Fruit fly (Drosophila melanogaster) whole organism, embryonic: ENCODE measurements around the gene soti.

Experiments used
- Aef1 ChIP-seq: fragments of 200-800 bp; sonication (Bioruptor generic); IDR thresholded peaks from 3 replicates; pipeline ENCODE4 v1.3.6; 2022; ENCODE audit warnings: missing biosample characterization, missing genetic modification characterization
- Asciz ChIP-seq: fragments of 200-800 bp; sonication (Bioruptor generic); optimal IDR thresholded peaks from 2 replicates; lab custom pipeline; 2017; ENCODE audit warnings: missing biosample characterization, mild to moderate bottlenecking, missing genetic modification characterization, missing genetic modification reagents
- BEAF-32 ChIP-seq: fragments of 200-800 bp; sonication (Bioruptor generic); optimal IDR thresholded peaks from 3 replicates; lab custom pipeline; 2017; ENCODE audit warnings: missing biosample characterization, missing genetic modification characterization, mild to moderate bottlenecking, moderate library complexity, missing genetic modification reagents
- BtbVII ChIP-seq: fragments of 200-800 bp; sonication (Bioruptor generic); optimal IDR thresholded peaks from 3 replicates; lab custom pipeline; 2017; ENCODE audit warnings: missing biosample characterization, mild to moderate bottlenecking, missing genetic modification characterization
- Bteb2 ChIP-seq: fragments of 200-800 bp; sonication (Bioruptor generic); optimal IDR thresholded peaks from 2 replicates; lab custom pipeline; 2016; ENCODE audit warnings: missing biosample characterization, missing genetic modification characterization
- CG10565 ChIP-seq: fragments of 200-800 bp; sonication (Bioruptor generic); optimal IDR thresholded peaks from 3 replicates; lab custom pipeline; 2016; ENCODE audit warnings: missing biosample characterization, mild to moderate bottlenecking, missing genetic modification characterization
- CG11398 ChIP-seq: fragments of 200-800 bp; sonication (Bioruptor generic); optimal IDR thresholded peaks from 2 replicates; lab custom pipeline; 2016; ENCODE audit warnings: missing biosample characterization, missing genetic modification characterization
- CG11560 ChIP-seq: fragments of 200-800 bp; sonication (Bioruptor generic); IDR thresholded peaks from 3 replicates; pipeline ENCODE4 v1.3.6; 2022; ENCODE audit warnings: missing biosample characterization, missing genetic modification characterization
- CG11695 ChIP-seq: fragments of 200-800 bp; sonication (Bioruptor generic); IDR thresholded peaks from 3 replicates; pipeline ENCODE4 v1.3.6; 2022; ENCODE audit warnings: missing biosample characterization, missing genetic modification characterization
- CG12942 ChIP-seq: fragments of 200-800 bp; sonication (Bioruptor generic); optimal IDR thresholded peaks from 3 replicates; lab custom pipeline; 2016; ENCODE audit warnings: missing biosample characterization, missing genetic modification characterization
- CG13424 ChIP-seq: fragments of 200-800 bp; sonication (Bioruptor generic); optimal IDR thresholded peaks from 2 replicates; lab custom pipeline; 2019; ENCODE audit warnings: missing biosample characterization, mild to moderate bottlenecking, missing genetic modification characterization, moderate library complexity
- CG15514 ChIP-seq: fragments of 200-800 bp; sonication (Bioruptor generic); optimal IDR thresholded peaks from 3 replicates; lab custom pipeline; 2017; ENCODE audit warnings: missing biosample characterization, missing genetic modification characterization, mild to moderate bottlenecking, moderate library complexity, missing genetic modification reagents
- CG16779 ChIP-seq: fragments of 200-800 bp; sonication (Bioruptor generic); IDR thresholded peaks from 2 replicates; pipeline ENCODE4 v1.3.6; 2022; ENCODE audit warnings: missing biosample characterization, missing genetic modification characterization
- CG17385 ChIP-seq: fragments of 200-800 bp; sonication (Bioruptor generic); optimal IDR thresholded peaks from 3 replicates; lab custom pipeline; 2018; ENCODE audit warnings: missing biosample characterization, mild to moderate bottlenecking, missing genetic modification characterization
- CG30431 ChIP-seq: fragments of 200-800 bp; sonication (Bioruptor generic); optimal IDR thresholded peaks from 2 replicates; lab custom pipeline; 2017; ENCODE audit warnings: missing biosample characterization, missing genetic modification characterization
- CG33557 ChIP-seq: fragments of 200-800 bp; sonication (Bioruptor generic); optimal IDR thresholded peaks from 2 replicates; lab custom pipeline; 2019; ENCODE audit warnings: missing biosample characterization, mild to moderate bottlenecking, missing genetic modification characterization, moderate library complexity
- CG4707 ChIP-seq: fragments of 200-800 bp; sonication (Bioruptor generic); optimal IDR thresholded peaks from 2 replicates; lab custom pipeline; 2018; ENCODE audit warnings: missing biosample characterization, mild to moderate bottlenecking, missing genetic modification characterization, moderate library complexity
- CG6791 ChIP-seq: fragments of 200-800 bp; sonication (Bioruptor generic); IDR thresholded peaks from 3 replicates; pipeline ENCODE4 v1.3.6; 2022; ENCODE audit warnings: missing biosample characterization, missing genetic modification characterization; ENCODE audit not compliant: partially characterized antibody
- CG7357 ChIP-seq: fragments of 200-800 bp; sonication (Bioruptor generic); IDR thresholded peaks from 3 replicates; pipeline ENCODE4 v1.3.6; 2022; ENCODE audit warnings: missing biosample characterization, missing genetic modification characterization
- CG7556 ChIP-seq: fragments of 200-800 bp; sonication (Bioruptor generic); optimal IDR thresholded peaks from 2 replicates; lab custom pipeline; 2017; ENCODE audit warnings: missing biosample characterization, mild to moderate bottlenecking, missing genetic modification characterization
- CG7987 ChIP-seq: fragments of 200-800 bp; sonication (Bioruptor generic); optimal IDR thresholded peaks from 2 replicates; lab custom pipeline; 2018; ENCODE audit warnings: missing biosample characterization, mild to moderate bottlenecking, missing genetic modification characterization, moderate library complexity
- CG8359 ChIP-seq: fragments of 200-800 bp; sonication (Bioruptor generic); optimal IDR thresholded peaks from 2 replicates; lab custom pipeline; 2017; ENCODE audit warnings: missing biosample characterization, mild to moderate bottlenecking, missing genetic modification characterization, borderline replicate concordance
- CG9437 ChIP-seq: fragments of 200-800 bp; sonication (Bioruptor generic); optimal IDR thresholded peaks from 2 replicates; lab custom pipeline; 2018; ENCODE audit warnings: missing biosample characterization, mild to moderate bottlenecking, missing genetic modification characterization
- CHES-1-like ChIP-seq: fragments of 200-800 bp; sonication (Bioruptor generic); optimal IDR thresholded peaks from 2 replicates; lab custom pipeline; 2016; ENCODE audit warnings: missing biosample characterization, missing genetic modification characterization
- Gsc ChIP-seq: fragments of 200-800 bp; sonication (Bioruptor generic); IDR thresholded peaks from 2 replicates; pipeline ENCODE4 v1.3.6; 2022; ENCODE audit warnings: missing biosample characterization, missing genetic modification characterization
- HHEX ChIP-seq: fragments of 200-800 bp; sonication (Bioruptor generic); optimal IDR thresholded peaks from 3 replicates; lab custom pipeline; 2017; ENCODE audit warnings: missing biosample characterization, mild to moderate bottlenecking, missing genetic modification characterization, missing genetic modification reagents
- Myb ChIP-seq: fragments of 200-800 bp; sonication (Bioruptor generic); optimal IDR thresholded peaks from 2 replicates; lab custom pipeline; 2016; ENCODE audit warnings: missing biosample characterization, missing genetic modification characterization
- Nf-YA ChIP-seq: fragments of 200-800 bp; sonication (Bioruptor generic); IDR thresholded peaks from 2 replicates; pipeline ENCODE4 v1.3.6; 2022; ENCODE audit warnings: missing biosample characterization, missing genetic modification characterization
- Optix ChIP-seq: fragments of 200-800 bp; sonication (Bioruptor generic); IDR thresholded peaks from 3 replicates; pipeline ENCODE4 v1.3.6; 2022; ENCODE audit warnings: missing biosample characterization, missing genetic modification characterization
- Scr ChIP-seq: fragments of 200-800 bp; sonication (Bioruptor generic); IDR thresholded peaks from 2 replicates; pipeline ENCODE4 v1.3.6; 2022; ENCODE audit warnings: missing biosample characterization, missing genetic modification characterization; ENCODE audit not compliant: partially characterized antibody
- Tbp ChIP-seq: fragments of >200 bp; optimal IDR thresholded peaks from 2 replicates; lab custom pipeline; 2018; ENCODE audit warnings: missing biosample characterization, missing genetic modification characterization
- aop ChIP-seq: fragments of 200-800 bp; sonication (Bioruptor generic); IDR thresholded peaks from 2 replicates; pipeline ENCODE4 v1.3.6; 2022; ENCODE audit warnings: missing biosample characterization, missing genetic modification characterization
- bsh ChIP-seq, 2 experiments: fragments of 200-800 bp; sonication (Bioruptor generic); optimal IDR thresholded peaks; 2 replicates each; lab custom pipeline; 2017 to 2018; ENCODE audit warnings: mild to moderate bottlenecking in 2 of 2, missing biosample characterization in 2 of 2, missing genetic modification characterization in 2 of 2, moderate library complexity in 1 of 2
- cad ChIP-seq: fragments of >200 bp; optimal IDR thresholded peaks from 2 replicates; lab custom pipeline; 2017; ENCODE audit warnings: missing biosample characterization, missing genetic modification characterization
- crol ChIP-seq: fragments of 200-800 bp; sonication (Bioruptor generic); IDR thresholded peaks from 2 replicates; pipeline ENCODE4 v1.3.6; 2022; ENCODE audit warnings: missing biosample characterization, missing genetic modification characterization
- dmrt11E ChIP-seq: fragments of 200-800 bp; sonication (Bioruptor generic); optimal IDR thresholded peaks from 3 replicates; lab custom pipeline; 2018; ENCODE audit warnings: missing biosample characterization, mild to moderate bottlenecking, missing genetic modification characterization, moderate library complexity
- eve ChIP-seq, 2 experiments: fragments of >200 bp; optimal IDR thresholded peaks; 2 replicates each; lab custom pipeline; 2017; ENCODE audit warnings: missing biosample characterization in 2 of 2, missing genetic modification characterization in 2 of 2
- gt ChIP-seq: fragments of 200-800 bp; sonication (Bioruptor generic); IDR thresholded peaks from 2 replicates; pipeline ENCODE4 v1.3.6; 2022; ENCODE audit warnings: missing biosample characterization, missing genetic modification characterization
- ham ChIP-seq: fragments of 200-800 bp; sonication (Bioruptor generic); IDR thresholded peaks from 2 replicates; pipeline ENCODE4 v1.3.6; 2022; ENCODE audit warnings: missing biosample characterization, missing genetic modification characterization
- jing ChIP-seq: fragments of 200-800 bp; sonication (Bioruptor generic); optimal IDR thresholded peaks from 2 replicates; lab custom pipeline; 2018; ENCODE audit warnings: missing biosample characterization, mild to moderate bottlenecking, missing genetic modification characterization
- klu ChIP-seq: fragments of 200-800 bp; sonication (Bioruptor generic); IDR thresholded peaks from 2 replicates; pipeline ENCODE4 v1.3.6; 2022; ENCODE audit warnings: missing biosample characterization, missing genetic modification characterization
- kni ChIP-seq: fragments of 200-800 bp; sonication (Bioruptor generic); optimal IDR thresholded peaks from 3 replicates; lab custom pipeline; 2017; ENCODE audit warnings: mild to moderate bottlenecking, missing biosample characterization, missing genetic modification reagents, missing genetic modification characterization
- lola ChIP-seq, 3 experiments: fragments of >200 bp in 2 of 3; fragments of 200-800 bp in 1 of 3; sonication (Bioruptor generic) in 1 of 3; optimal IDR thresholded peaks; 2 replicates each; lab custom pipeline; 2017 to 2019; ENCODE audit warnings: missing biosample characterization in 3 of 3, missing genetic modification characterization in 3 of 3, mild to moderate bottlenecking in 1 of 3, moderate library complexity in 1 of 3
- pnt ChIP-seq: fragments of 200-800 bp; sonication (Bioruptor generic); optimal IDR thresholded peaks from 3 replicates; lab custom pipeline; 2016; ENCODE audit warnings: missing biosample characterization, missing genetic modification characterization
- repo ChIP-seq: fragments of 200-800 bp; sonication (Bioruptor generic); optimal IDR thresholded peaks from 2 replicates; lab custom pipeline; 2016; ENCODE audit warnings: missing biosample characterization, missing genetic modification characterization
- slp2 ChIP-seq: fragments of 200-800 bp; sonication (Bioruptor generic); optimal IDR thresholded peaks from 2 replicates; lab custom pipeline; 2016; ENCODE audit warnings: missing biosample characterization, missing genetic modification characterization
- sob ChIP-seq: fragments of 200-800 bp; sonication (Bioruptor generic); IDR thresholded peaks from 2 replicates; pipeline ENCODE4 v1.3.6; 2022; ENCODE audit warnings: missing biosample characterization, missing genetic modification characterization
- unc-4 ChIP-seq: fragments of 200-800 bp; sonication (Bioruptor generic); IDR thresholded peaks from 2 replicates; pipeline ENCODE4 v1.3.6; 2022; ENCODE audit warnings: missing biosample characterization, missing genetic modification characterization; ENCODE audit not compliant: partially characterized antibody
- vnd ChIP-seq: fragments of 200-800 bp; sonication (Bioruptor generic); IDR thresholded peaks from 3 replicates; pipeline ENCODE4 v1.3.6; 2022; ENCODE audit warnings: missing biosample characterization, missing genetic modification characterization; ENCODE audit not compliant: partially characterized antibody

Gene soti

DNA sequence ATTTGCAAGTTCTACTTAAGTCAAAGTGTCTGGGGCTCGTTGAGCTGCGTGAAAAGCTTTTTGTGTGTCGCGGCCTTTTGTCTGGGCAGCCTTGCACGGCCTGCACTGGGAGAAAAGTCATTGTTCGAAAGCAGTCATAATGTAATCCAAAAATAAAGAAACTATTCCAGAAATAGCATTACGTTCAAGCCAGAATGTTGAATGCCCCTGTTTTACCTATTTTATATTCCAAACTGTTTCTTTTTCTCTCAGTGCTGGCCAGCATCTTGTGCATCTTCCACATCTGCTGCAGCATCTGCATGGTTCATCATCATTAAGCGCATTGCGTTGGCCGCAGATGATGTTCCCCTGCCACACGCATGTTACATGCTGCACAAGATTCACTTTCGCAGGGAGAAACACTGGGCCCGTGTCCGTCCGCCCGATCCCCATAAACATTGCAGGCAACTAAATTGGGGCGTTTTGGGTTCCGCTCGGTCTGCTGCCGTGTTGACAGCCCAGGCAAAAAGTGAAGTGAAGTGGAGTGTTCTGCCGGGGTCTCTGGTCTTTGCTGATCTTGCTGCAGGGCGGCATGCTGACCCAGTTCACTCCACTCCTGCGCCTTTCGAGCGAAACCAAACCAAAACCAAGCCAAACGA lies 32.0 kb upstream of the soti start (continued):
- TF ChIP-seq Nf-YA (GFP tag; lab: Robert Waterston, UW) (peak; percentile 32; the same call in 1 of the 2 replicates), CG4707 (GFP tag; lab: Kevin White, UChicago) (no peak), unc-4 (GFP tag; lab: Robert Waterston, UW) (no peak), eve (GFP tag; optimal IDR thresholded peaks at IDR 0.05; lab: Kevin White, UChicago) (no peak), CG33557 (GFP tag; lab: Kevin White, UChicago) (no peak), CG6791 (GFP tag; lab: Robert Waterston, UW) (no peak), Optix (GFP tag; lab: Robert Waterston, UW) (peak; percentile 66; the same call in 2 of the 3 replicates), bsh (GFP tag; optimal IDR thresholded peaks at IDR 0.05; lab: Kevin White, UChicago) (peak; percentile 79 to 83), gt (peak; percentile 59; the same call in 1 of the 2 replicates), CG10565 (GFP tag; lab: Kevin White, UChicago) (no peak), CG11398 (GFP tag; lab: Kevin White, UChicago) (peak; percentile 14), HHEX (GFP tag; lab: Kevin White, UChicago) (no peak), aop (GFP tag; lab: Robert Waterston, UW) (no peak), CG8359 (GFP tag; lab: Kevin White, UChicago) (no peak), CG13424 (tag; lab: Kevin White, UChicago) (peak; percentile 11), Gsc (GFP tag; lab: Robert Waterston, UW) (no peak), Asciz (GFP tag; lab: Kevin White, UChicago) (peak; percentile 19), Scr (no peak), CG15514 (GFP tag; lab: Kevin White, UChicago) (no peak), jing (peak; percentile 54), CG7987 (GFP tag; lab: Kevin White, UChicago) (no peak), vnd (no peak), repo (GFP tag; lab: Kevin White, UChicago) (peak; percentile 44), slp2 (GFP tag; lab: Kevin White, UChicago) (peak; percentile 52), CG12942 (GFP tag; lab: Kevin White, UChicago) (peak; percentile 54), klu (GFP tag; lab: Robert Waterston, UW) (no peak), BtbVII (no peak), lola (GFP tag; optimal IDR thresholded peaks at IDR 0.05; lab: Kevin White, UChicago) (peak in 1 of 3 experiments; percentile 47), CHES-1-like (GFP tag; lab: Kevin White, UChicago) (peak; percentile 19), Aef1 (GFP tag; lab: Robert Waterston, UW) (peak; percentile 56; the same call in 2 of the 3 replicates), cad (GFP tag; lab: Kevin White, UChicago) (no peak), dmrt11E (peak; percentile 44), CG7556 (peak; percentile 21), kni (no peak), CG11560 (tag; lab: Robert Waterston, UW) (no peak), Bteb2 (GFP tag; lab: Kevin White, UChicago) (no peak), Tbp (no peak), CG30431 (GFP tag; lab: Kevin White, UChicago) (peak; percentile 41), CG17385 (GFP tag; lab: Kevin White, UChicago) (peak; percentile 18), sob (GFP tag; lab: Robert Waterston, UW) (peak; percentile 43; the same call in 1 of the 2 replicates), CG7357 (GFP tag; lab: Robert Waterston, UW) (no peak), ham (no peak), crol (GFP tag; lab: Robert Waterston, UW) (no peak), CG11695 (GFP tag; lab: Robert Waterston, UW) (0 out of 3 replicates have a peak, but pooled peaks have one; percentile 41), CG16779 (GFP tag; lab: Robert Waterston, UW) (no peak), Myb (GFP tag; lab: Kevin White, UChicago) (peak; percentile 6), pnt (GFP tag; lab: Kevin White, UChicago) (peak; percentile 32), CG9437 (peak; percentile 19), BEAF-32 (no peak)
